Worm (Caenorhabditis elegans): ENCODE results near the gene trpp-12.

- TF ChIP-seq nhr-10 (tag; optimal IDR thresholded peaks at IDR 0.05): no peak
- TF ChIP-seq lin-13 (GFP tag; optimal IDR thresholded peaks at IDR 0.05): no peak
- TF ChIP-seq egl-27 (tag; optimal IDR thresholded peaks at IDR 0.05): no peak
- no peak for TF ChIP-seq unc-55 (GFP tag; optimal IDR thresholded peaks at IDR 0.05)
- TF ChIP-seq R02D3.7 (tag; optimal IDR thresholded peaks at IDR 0.05): no peak
- no peak for TF ChIP-seq unc-62 (GFP tag; optimal IDR thresholded peaks at IDR 0.05)
- TF ChIP-seq ama-1 (optimal IDR thresholded peaks at IDR 0.05): no peak
- TF ChIP-seq ztf-4 (tag; optimal IDR thresholded peaks at IDR 0.05): no peak
Measured at ce11 chrX:2403724-2404123, 5.8 kb upstream of the trpp-12 start, which contains the start of gene C43H6.4.

All from whole organism, L2 larva.